Fruit fly (Drosophila melanogaster): ENCODE results near the gene Naa30B.

Naa30B gene

DNA sequence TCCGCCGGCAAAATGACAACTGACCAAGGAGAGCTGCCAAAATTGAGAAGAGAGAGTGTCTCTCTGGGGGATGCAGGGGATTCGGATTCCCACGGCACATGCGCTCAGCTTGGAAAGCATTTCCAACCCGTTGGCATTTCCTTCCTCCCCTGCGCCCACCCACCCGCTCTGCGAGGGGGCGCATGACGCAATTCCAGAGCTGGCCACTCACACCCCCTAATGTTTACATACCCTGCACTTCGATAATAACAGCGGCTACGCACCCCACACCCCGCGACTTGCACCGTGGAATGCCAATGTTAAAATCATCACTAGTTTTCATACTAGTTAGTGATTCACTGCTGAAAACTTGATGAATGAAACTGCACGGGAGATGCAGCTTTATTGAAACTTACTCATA is 17.7 kb upstream of the Naa30B start, which contains the start of gene stet (continued):
- TF ChIP-seq CG4328 (GFP tag; optimal IDR thresholded peaks at IDR 0.05) (no peak), CG2712 (tag; optimal IDR thresholded peaks at IDR 0.05) (no peak), CG6854 (GFP tag; optimal IDR thresholded peaks at IDR 0.05) (no peak), TFAM (GFP tag; optimal IDR thresholded peaks at IDR 0.05) (no peak), CG7786 (GFP tag; optimal IDR thresholded peaks at IDR 0.05) (no peak), zen2 (GFP tag; IDR thresholded peaks at IDR 0.05; ENCODE audit: partially characterized antibody) (0 out of 3 replicates have a peak, but pooled peaks have one; percentile 20), vfl (GFP tag; optimal IDR thresholded peaks at IDR 0.05) (no peak), CG7963 (GFP tag; IDR thresholded peaks at IDR 0.05; ENCODE audit: partially characterized antibody) (no peak), Hey (tag; optimal IDR thresholded peaks at IDR 0.05) (peak; percentile 20), Lpt (GFP tag; optimal IDR thresholded peaks at IDR 0.05) (no peak), CG10147 (GFP tag; optimal IDR thresholded peaks at IDR 0.05) (no peak), Kr (GFP tag; optimal IDR thresholded peaks at IDR 0.05) (no peak), az2 (GFP tag; optimal IDR thresholded peaks at IDR 0.05) (no peak), Usf (GFP tag; optimal IDR thresholded peaks at IDR 0.05) (no peak), CG8281 (tag; optimal IDR thresholded peaks at IDR 0.05) (no peak), scrt (GFP tag; optimal IDR thresholded peaks at IDR 0.05) (no peak), caup (GFP tag; optimal IDR thresholded peaks at IDR 0.05; ENCODE audit: severe bottlenecking) (no peak), tgo (GFP tag; IDR thresholded peaks at IDR 0.05) (0 out of 3 replicates have a peak, but pooled peaks have one; percentile 13), CG3281 (GFP tag; optimal IDR thresholded peaks at IDR 0.05) (no peak), Atf6 (GFP tag; IDR thresholded peaks at IDR 0.05) (0 out of 2 replicates have a peak, but pooled peaks have one; percentile 15), CG15479 (GFP tag; optimal IDR thresholded peaks at IDR 0.05) (no peak), CG34376 (GFP tag; optimal IDR thresholded peaks at IDR 0.05) (peak; percentile 8), hkb (optimal IDR thresholded peaks at IDR 0.05) (no peak), hkb (GFP tag; IDR thresholded peaks at IDR 0.05) (no peak), gcm2 (GFP tag; optimal IDR thresholded peaks at IDR 0.05) (no peak), gt (GFP tag; IDR thresholded peaks at IDR 0.05) (no peak), CG7745 (tag; optimal IDR thresholded peaks at IDR 0.05) (no peak), Scr (GFP tag; IDR thresholded peaks at IDR 0.05; ENCODE audit: partially characterized antibody) (no peak), H2.0 (GFP tag; IDR thresholded peaks at IDR 0.05) (no peak), luna (GFP tag; optimal IDR thresholded peaks at IDR 0.05) (no peak), MTF-1 (GFP tag; optimal IDR thresholded peaks at IDR 0.05; ENCODE audit: borderline replicate concordance) (no peak), aop (GFP tag; IDR thresholded peaks at IDR 0.05) (no peak), vvl (GFP tag; IDR thresholded peaks at IDR 0.05) (0 out of 2 replicates have a peak, but pooled peaks have one; percentile 42), Blimp-1 (GFP tag; optimal IDR thresholded peaks at IDR 0.05) (no peak), tna (GFP tag; IDR thresholded peaks at IDR 0.05; ENCODE audit: partially characterized antibody) (no peak), sr (GFP tag; IDR thresholded peaks at IDR 0.05) (no peak), Myb (GFP tag; optimal IDR thresholded peaks at IDR 0.05) (no peak), CG12155 (GFP tag; optimal IDR thresholded peaks at IDR 0.05) (no peak), CG6175 (GFP tag; IDR thresholded peaks at IDR 0.05) (no peak), CG12744 (GFP tag; optimal IDR thresholded peaks at IDR 0.05) (no peak), CG30020 (tag; optimal IDR thresholded peaks at IDR 0.05) (no peak), CG2199 (GFP tag; IDR thresholded peaks at IDR 0.05) (no peak), CG9797 (GFP tag; optimal IDR thresholded peaks at IDR 0.05) (no peak), Dref (GFP tag; IDR thresholded peaks at IDR 0.05) (no peak), toy (GFP tag; IDR thresholded peaks at IDR 0.05) (no peak), da (GFP tag; optimal IDR thresholded peaks at IDR 0.05) (no peak), CG11504 (tag; optimal IDR thresholded peaks at IDR 0.05) (no peak), CG9609 (GFP tag; optimal IDR thresholded peaks at IDR 0.05) (no peak), CG10274 (GFP tag; optimal IDR thresholded peaks at IDR 0.05) (no peak), gem (tag; optimal IDR thresholded peaks at IDR 0.05) (no peak), CG14014 (GFP tag; IDR thresholded peaks at IDR 0.05) (no peak), D19B (GFP tag; optimal IDR thresholded peaks at IDR 0.05) (peak; percentile 44)

Data from whole organism, embryonic.